Fruit fly (Drosophila melanogaster) whole organism, embryonic: ENCODE data around the gene HIP-R.

Experiments
- Atf3 ChIP-seq: fragments of 200-800 bp; sonication (Bioruptor generic); optimal IDR thresholded peaks from 3 replicates; lab custom pipeline; 2016; ENCODE audit warnings: missing biosample characterization, missing genetic modification characterization
- Bgb ChIP-seq: fragments of 200-800 bp; sonication (Bioruptor generic); IDR thresholded peaks from 2 replicates; pipeline ENCODE4 v1.3.6; 2022; ENCODE audit warnings: missing biosample characterization, missing genetic modification characterization; ENCODE audit not compliant: partially characterized antibody
- Bteb2 ChIP-seq: fragments of 200-800 bp; sonication (Bioruptor generic); optimal IDR thresholded peaks from 2 replicates; lab custom pipeline; 2016; ENCODE audit warnings: missing biosample characterization, missing genetic modification characterization
- CG10321 ChIP-seq: fragments of 200-800 bp; sonication (Bioruptor generic); IDR thresholded peaks from 2 replicates; pipeline ENCODE4 v1.3.6; 2022; ENCODE audit warnings: missing biosample characterization, missing genetic modification characterization
- CG10543 ChIP-seq: fragments of 200-800 bp; sonication (Bioruptor generic); optimal IDR thresholded peaks from 3 replicates; lab custom pipeline; 2017; ENCODE audit warnings: missing biosample characterization, mild to moderate bottlenecking, missing genetic modification characterization, moderate library complexity
- CG11398 ChIP-seq: fragments of 200-800 bp; sonication (Bioruptor generic); optimal IDR thresholded peaks from 2 replicates; lab custom pipeline; 2016; ENCODE audit warnings: missing biosample characterization, missing genetic modification characterization
- CG13424 ChIP-seq: fragments of 200-800 bp; sonication (Bioruptor generic); optimal IDR thresholded peaks from 2 replicates; lab custom pipeline; 2019; ENCODE audit warnings: missing biosample characterization, mild to moderate bottlenecking, missing genetic modification characterization, moderate library complexity
- CG13624 ChIP-seq: fragments of 200-800 bp; sonication (Bioruptor generic); optimal IDR thresholded peaks from 2 replicates; lab custom pipeline; 2016; ENCODE audit warnings: missing biosample characterization, missing genetic modification characterization
- CG14441 ChIP-seq: fragments of 200-800 bp; sonication (Bioruptor generic); IDR thresholded peaks from 2 replicates; pipeline ENCODE4 v1.3.6; 2022; ENCODE audit warnings: missing biosample characterization, missing genetic modification characterization
- CG14710 ChIP-seq: fragments of 200-800 bp; sonication (Bioruptor generic); optimal IDR thresholded peaks from 3 replicates; lab custom pipeline; 2019; ENCODE audit warnings: missing biosample characterization, mild to moderate bottlenecking, missing genetic modification characterization, moderate library complexity
- CG15514 ChIP-seq: fragments of 200-800 bp; sonication (Bioruptor generic); optimal IDR thresholded peaks from 3 replicates; lab custom pipeline; 2017; ENCODE audit warnings: missing biosample characterization, missing genetic modification characterization, mild to moderate bottlenecking, moderate library complexity, missing genetic modification reagents
- CG1602 ChIP-seq: fragments of 200-800 bp; sonication (Bioruptor generic); optimal IDR thresholded peaks from 3 replicates; lab custom pipeline; 2016; ENCODE audit warnings: missing biosample characterization, missing genetic modification characterization
- CG1792 ChIP-seq: fragments of 200-800 bp; sonication (Bioruptor generic); optimal IDR thresholded peaks from 2 replicates; lab custom pipeline; 2016; ENCODE audit warnings: missing biosample characterization, missing genetic modification characterization
- CG30403 ChIP-seq: fragments of 200-800 bp; sonication (Bioruptor generic); optimal IDR thresholded peaks from 3 replicates; lab custom pipeline; 2016; ENCODE audit warnings: missing biosample characterization, missing genetic modification characterization
- CG3847 ChIP-seq: fragments of 200-800 bp; sonication (Bioruptor generic); IDR thresholded peaks from 2 replicates; pipeline ENCODE4 v1.3.6; 2022; ENCODE audit warnings: missing biosample characterization, missing genetic modification characterization
- CG6272 ChIP-seq: fragments of 200-800 bp; sonication (Bioruptor generic); IDR thresholded peaks from 2 replicates; pipeline ENCODE4 v1.3.6; 2022; ENCODE audit warnings: missing biosample characterization, missing genetic modification characterization
- CG7963 ChIP-seq: fragments of 200-800 bp; sonication (Bioruptor generic); IDR thresholded peaks from 3 replicates; pipeline ENCODE4 v1.3.6; 2022; ENCODE audit warnings: missing biosample characterization, missing genetic modification characterization; ENCODE audit not compliant: partially characterized antibody
- CG7987 ChIP-seq: fragments of 200-800 bp; sonication (Bioruptor generic); optimal IDR thresholded peaks from 2 replicates; lab custom pipeline; 2018; ENCODE audit warnings: missing biosample characterization, mild to moderate bottlenecking, missing genetic modification characterization, moderate library complexity
- Deaf1 ChIP-seq: fragments of 200-800 bp; optimal IDR thresholded peaks from 3 replicates; lab custom pipeline; 2019; ENCODE audit warnings: missing biosample characterization, mild to moderate bottlenecking, missing genetic modification characterization, moderate library complexity
- Doc3 ChIP-seq: fragments of 200-800 bp; sonication (Bioruptor generic); IDR thresholded peaks from 3 replicates; pipeline ENCODE4 v1.3.6; 2022; ENCODE audit warnings: missing biosample characterization, missing genetic modification characterization; ENCODE audit not compliant: partially characterized antibody
- Eip74EF ChIP-seq, 2 experiments: fragments of 200-800 bp in 1 of 2; fragments of >200 bp in 1 of 2; sonication (Bioruptor generic) in 1 of 2; optimal IDR thresholded peaks; 2 replicates each; lab custom pipeline; 2017 to 2019; ENCODE audit warnings: missing biosample characterization in 2 of 2, missing genetic modification characterization in 2 of 2, mild to moderate bottlenecking in 1 of 2, moderate library complexity in 1 of 2
- H15 ChIP-seq: fragments of 200-800 bp; sonication (Bioruptor generic); IDR thresholded peaks from 3 replicates; pipeline ENCODE4 v1.3.6; 2022; ENCODE audit warnings: missing biosample characterization, missing genetic modification characterization
- HmgZ ChIP-seq: fragments of 200-800 bp; sonication (Bioruptor generic); optimal IDR thresholded peaks from 2 replicates; lab custom pipeline; 2018; ENCODE audit warnings: missing biosample characterization, mild to moderate bottlenecking, missing genetic modification characterization
- Hr78 ChIP-seq, 2 experiments: fragments of 200-800 bp in 1 of 2; fragments of >200 bp in 1 of 2; sonication (Bioruptor generic) in 1 of 2; optimal IDR thresholded peaks; 2 replicates each; lab custom pipeline; 2017 to 2019; ENCODE audit warnings: missing biosample characterization in 2 of 2, missing genetic modification characterization in 2 of 2, mild to moderate bottlenecking in 1 of 2, moderate library complexity in 1 of 2
- Med ChIP-seq: fragments of 200-800 bp; sonication (Bioruptor generic); peaks from one replicate; lab custom pipeline; 2016; ENCODE audit warnings: missing biosample characterization, missing genetic modification characterization, mild to moderate bottlenecking, inconsistent platforms, moderate library complexity
- NFAT ChIP-seq: fragments of 200-800 bp; sonication (Bioruptor generic); IDR thresholded peaks from 2 replicates; pipeline ENCODE4 v1.3.6; 2022; ENCODE audit warnings: missing biosample characterization, missing genetic modification characterization
- abd-A ChIP-seq: fragments of 200-800 bp; sonication (Bioruptor generic); optimal IDR thresholded peaks from 3 replicates; lab custom pipeline; 2019; ENCODE audit warnings: missing biosample characterization, mild to moderate bottlenecking, missing genetic modification characterization, moderate library complexity
- ac ChIP-seq: fragments of 200-800 bp; sonication (Bioruptor generic); optimal IDR thresholded peaks from 3 replicates; lab custom pipeline; 2017; ENCODE audit warnings: missing biosample characterization, mild to moderate bottlenecking, missing genetic modification characterization
- al ChIP-seq: fragments of 200-800 bp; sonication (Bioruptor generic); IDR thresholded peaks from 2 replicates; pipeline ENCODE4 v1.3.6; 2022; ENCODE audit warnings: missing biosample characterization, missing genetic modification characterization
- bsh ChIP-seq, 2 experiments: fragments of 200-800 bp; sonication (Bioruptor generic); optimal IDR thresholded peaks; 2 replicates each; lab custom pipeline; 2017 to 2018; ENCODE audit warnings: mild to moderate bottlenecking in 2 of 2, missing biosample characterization in 2 of 2, missing genetic modification characterization in 2 of 2, moderate library complexity in 1 of 2
- chif ChIP-seq, 2 experiments: fragments of 200-800 bp; sonication (Bioruptor generic); optimal IDR thresholded peaks; 3 replicates each; lab custom pipeline; 2016; ENCODE audit warnings: missing biosample characterization in 2 of 2, missing genetic modification characterization in 2 of 2
- chn ChIP-seq: fragments of 200-800 bp; sonication (Bioruptor generic); optimal IDR thresholded peaks from 2 replicates; lab custom pipeline; 2016; ENCODE audit warnings: missing biosample characterization, missing genetic modification characterization
- crol ChIP-seq: fragments of 200-800 bp; sonication (Bioruptor generic); IDR thresholded peaks from 2 replicates; pipeline ENCODE4 v1.3.6; 2022; ENCODE audit warnings: missing biosample characterization, missing genetic modification characterization
- fd64A ChIP-seq: fragments of 200-800 bp; sonication (Bioruptor generic); optimal IDR thresholded peaks from 3 replicates; lab custom pipeline; 2018; ENCODE audit warnings: missing biosample characterization, mild to moderate bottlenecking, missing genetic modification characterization
- gce ChIP-seq: fragments of 200-800 bp; sonication (Bioruptor generic); IDR thresholded peaks from 3 replicates; pipeline ENCODE4 v1.3.6; 2022; ENCODE audit warnings: missing biosample characterization, missing genetic modification characterization
- gsb-n ChIP-seq: fragments of 200-800 bp; sonication (Bioruptor generic); optimal IDR thresholded peaks from 3 replicates; lab custom pipeline; 2018; ENCODE audit warnings: missing biosample characterization, mild to moderate bottlenecking, missing genetic modification characterization
- insv ChIP-seq, 2 experiments: fragments of 200-800 bp; sonication (Bioruptor generic); optimal IDR thresholded peaks; 3 replicates each; lab custom pipeline; 2016 to 2018; ENCODE audit warnings: missing biosample characterization in 2 of 2, missing genetic modification characterization in 2 of 2
- jumu ChIP-seq: fragments of 200-800 bp; sonication (Bioruptor generic); optimal IDR thresholded peaks from 3 replicates; lab custom pipeline; 2016; ENCODE audit warnings: missing biosample characterization, missing genetic modification characterization
- lab ChIP-seq: fragments of 200-800 bp; sonication (Bioruptor generic); optimal IDR thresholded peaks from 3 replicates; lab custom pipeline; 2017; ENCODE audit warnings: missing biosample characterization, missing genetic modification characterization, mild to moderate bottlenecking, moderate library complexity, missing genetic modification reagents
- lilli ChIP-seq: fragments of 200-800 bp; sonication (Bioruptor generic); optimal IDR thresholded peaks from 3 replicates; lab custom pipeline; 2016; ENCODE audit warnings: missing biosample characterization, missing genetic modification characterization
- nerfin-1 ChIP-seq: fragments of 200-800 bp; sonication (Bioruptor generic); optimal IDR thresholded peaks from 3 replicates; lab custom pipeline; 2019; ENCODE audit warnings: missing biosample characterization, mild to moderate bottlenecking, missing genetic modification characterization, moderate library complexity
- row ChIP-seq: fragments of 200-800 bp; sonication (Bioruptor generic); IDR thresholded peaks from 3 replicates; pipeline ENCODE4 v1.3.6; 2022; ENCODE audit warnings: missing biosample characterization, missing genetic modification characterization
- sens ChIP-seq: fragments of 200-800 bp; sonication (Bioruptor generic); peaks from one replicate; lab custom pipeline; 2016; ENCODE audit warnings: missing biosample characterization, missing genetic modification characterization
- so ChIP-seq: fragments of 200-800 bp; sonication (Bioruptor generic); IDR thresholded peaks from 3 replicates; pipeline ENCODE4 v1.3.6; 2022; ENCODE audit warnings: missing biosample characterization, missing genetic modification characterization
- ssp ChIP-seq: fragments of 200-800 bp; sonication (Bioruptor generic); IDR thresholded peaks from 2 replicates; pipeline ENCODE4 v1.3.6; 2022; ENCODE audit warnings: missing biosample characterization, missing genetic modification characterization
- z ChIP-seq: fragments of 200-800 bp; sonication (Bioruptor generic); IDR thresholded peaks from 3 replicates; pipeline ENCODE4 v1.3.6; 2022; ENCODE audit warnings: missing biosample characterization, missing genetic modification characterization

HIP-R gene

DNA sequence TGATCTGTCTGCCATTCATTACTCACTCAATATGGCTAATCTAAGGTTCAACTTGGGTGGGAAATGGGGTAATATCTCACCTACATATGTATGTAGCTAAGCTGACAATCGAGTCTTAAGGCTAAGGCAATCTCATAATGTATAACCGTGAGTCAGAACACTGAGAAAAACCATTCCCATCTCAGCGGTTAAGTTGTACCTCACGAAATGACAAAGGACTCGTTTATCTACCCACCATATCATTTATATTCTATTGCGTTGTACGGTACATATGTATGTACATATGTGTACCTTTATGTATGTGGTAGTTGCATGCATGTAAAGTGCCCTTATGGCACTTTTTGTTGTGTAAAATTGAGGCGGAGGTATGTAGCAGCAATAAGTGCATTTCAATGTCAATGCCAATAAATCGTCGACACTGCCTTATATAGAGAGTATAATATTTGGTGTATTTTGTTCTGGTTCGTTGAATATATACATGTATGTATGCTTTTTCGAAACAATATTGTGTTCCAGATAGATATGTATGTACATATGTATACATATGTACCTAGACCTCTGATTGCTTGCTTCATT is 26.8 kb upstream of the HIP-R start:
- TF ChIP-seq Med (GFP tag; lab: Kevin White, UChicago) (peak; percentile 55), Bgb (GFP tag; lab: Robert Waterston, UW) (no peak), sens (GFP tag; lab: Kevin White, UChicago) (peak; percentile 60)

- TF ChIP-seq CG1792 (GFP tag; lab: Kevin White, UChicago) (no peak), fd64A (no peak), CG14710 (tag; lab: Kevin White, UChicago) (no peak), chif (GFP tag; optimal IDR thresholded peaks at IDR 0.05; lab: Kevin White, UChicago) (no peak), HmgZ (tag; lab: Kevin White, UChicago) (no peak), chn (GFP tag; lab: Kevin White, UChicago) (no peak), Hr78 (GFP tag; optimal IDR thresholded peaks at IDR 0.05; lab: Kevin White, UChicago) (no peak), CG15514 (GFP tag; lab: Kevin White, UChicago) (no peak), CG10321 (0 out of 2 replicates have a peak, but pooled peaks have one; percentile 53), CG13624 (GFP tag; lab: Kevin White, UChicago) (peak; percentile 67), so (GFP tag; lab: Robert Waterston, UW) (no peak), lab (GFP tag; lab: Kevin White, UChicago) (no peak)
Observed at dm6 chrX:3764223-3764622, 25.5 kb upstream of the HIP-R start.

- TF ChIP-seq CG14441 (GFP tag; lab: Robert Waterston, UW) (no peak), Atf3 (GFP tag; lab: Kevin White, UChicago) (no peak), crol (GFP tag; lab: Robert Waterston, UW) (peak; percentile 63), CG11398 (GFP tag; lab: Kevin White, UChicago) (no peak), abd-A (peak; percentile 67), Bteb2 (GFP tag; lab: Kevin White, UChicago) (no peak), Deaf1 (tag; lab: Kevin White, UChicago) (peak; percentile 39), z (GFP tag; lab: Robert Waterston, UW) (peak; percentile 58; the same call in 1 of the 3 replicates), jumu (GFP tag; lab: Kevin White, UChicago) (no peak), ssp (GFP tag; lab: Robert Waterston, UW) (no peak), CG13424 (no peak), lilli (GFP tag; lab: Kevin White, UChicago) (no peak)
Observed at dm6 chrX:3767085-3767484, 22.7 kb upstream of the HIP-R start.

dm6 chrX:3768202-3768601 is 21.6 kb upstream of the HIP-R start:
- TF ChIP-seq row (GFP tag; lab: Robert Waterston, UW) (peak; percentile 53), H15 (GFP tag; lab: Robert Waterston, UW) (peak; percentile 23; the same call in 1 of the 3 replicates), CG7963 (GFP tag; lab: Robert Waterston, UW) (no peak), Doc3 (no peak), CG1602 (peak; percentile 1), bsh (GFP tag; optimal IDR thresholded peaks at IDR 0.05; lab: Kevin White, UChicago) (peak in 1 of 2 experiments; percentile 62), gsb-n (tag; lab: Kevin White, UChicago) (peak; percentile 13), Eip74EF (GFP tag; optimal IDR thresholded peaks at IDR 0.05; lab: Kevin White, UChicago) (no peak), insv (GFP tag; optimal IDR thresholded peaks at IDR 0.05; lab: Kevin White, UChicago) (no peak), CG6272 (GFP tag; lab: Robert Waterston, UW) (no peak), CG10543 (GFP tag; lab: Kevin White, UChicago) (no peak), NFAT (GFP tag; lab: Robert Waterston, UW) (no peak), CG3847 (GFP tag; lab: Robert Waterston, UW) (no peak), al (no peak), CG7987 (GFP tag; lab: Kevin White, UChicago) (no peak), ac (GFP tag; lab: Kevin White, UChicago) (no peak), gce (no peak), CG14710 (tag; lab: Kevin White, UChicago) (no peak), CG30403 (GFP tag; lab: Kevin White, UChicago) (peak; percentile 27), nerfin-1 (tag; lab: Kevin White, UChicago) (no peak)
